Worm (Caenorhabditis elegans): ENCODE measurements around the gene nhr-66.

ce11 chrIV:8192878-8193277 lies 43.5 kb downstream of the nhr-66 start:
- no peak for TF ChIP-seq W03F9.2 (tag; optimal IDR thresholded peaks at IDR 0.05)
- TF ChIP-seq dao-5 (tag; optimal IDR thresholded peaks at IDR 0.05), result no peak
- no peak for TF ChIP-seq him-1 (tag; optimal IDR thresholded peaks at IDR 0.05)

All from whole organism, L4/young adult.